Fruit fly (Drosophila melanogaster): ENCODE results near the gene CG15892.

- no peak for TF ChIP-seq Xrp1 (GFP tag; IDR thresholded peaks at IDR 0.05)
- TF ChIP-seq ase (GFP tag; IDR thresholded peaks at IDR 0.05), result no peak
- no peak for TF ChIP-seq twi (tag; optimal IDR thresholded peaks at IDR 0.05)
Observed at dm6 chrX:6303675-6304074, 9.5 kb upstream of the CG15892 start, which contains the start of gene CG3823.
